Worm (Caenorhabditis elegans): ENCODE results near the gene cone-1.
"Not testable (repeated sequence)": the region's sequence is repeated elsewhere in the genome, so short reads cannot be mapped to it uniquely, and the experiment has no call there.

cone-1 gene

ce11 chrIII:2561410-2561809 lies 31.0 kb downstream of the cone-1 start, which contains the start of gene nhr-239:
Gene nhr-239, plus strand, starts transcription at chrIII:2561710.
- TF ChIP-seq dve-1 (tag; optimal IDR thresholded peaks at IDR 0.05): no peak
- TF ChIP-seq pat-9 (tag; optimal IDR thresholded peaks at IDR 0.05): no peak
- TF ChIP-seq elt-4 (tag; optimal IDR thresholded peaks at IDR 0.05): no peak
- no peak for TF ChIP-seq unc-3 (GFP tag; conservative IDR thresholded peaks at IDR 0.05)
- no peak for TF ChIP-seq unc-3 (tag; optimal IDR thresholded peaks at IDR 0.05)
- no peak for TF ChIP-seq C38D4.7 (GFP tag; optimal IDR thresholded peaks at IDR 0.05)
- no peak for TF ChIP-seq sdc-2 (tag; optimal IDR thresholded peaks at IDR 0.05)
- no peak for TF ChIP-seq rnt-1 (tag; optimal IDR thresholded peaks at IDR 0.05)
- TF ChIP-seq hlh-13 (GFP tag; optimal IDR thresholded peaks at IDR 0.05): no peak
- no peak for TF ChIP-seq ceh-34 (tag; optimal IDR thresholded peaks at IDR 0.05)
- TF ChIP-seq ahr-1 (tag; optimal IDR thresholded peaks at IDR 0.05): no peak
- TF ChIP-seq dmd-4 (tag; optimal IDR thresholded peaks at IDR 0.05; ENCODE audit: borderline replicate concordance): no peak
- TF ChIP-seq Y22D7AL.16 (tag; optimal IDR thresholded peaks at IDR 0.05): no peak
- TF ChIP-seq K09A11.1 (tag; optimal IDR thresholded peaks at IDR 0.05; ENCODE audit: insufficient read depth): no peak
- no peak for TF ChIP-seq ceh-6 (GFP tag; optimal IDR thresholded peaks at IDR 0.05)
- TF ChIP-seq sox-4 (tag; optimal IDR thresholded peaks at IDR 0.05): no peak
- TF ChIP-seq T23F11.4 (GFP tag; optimal IDR thresholded peaks at IDR 0.05): no peak

DNA sequence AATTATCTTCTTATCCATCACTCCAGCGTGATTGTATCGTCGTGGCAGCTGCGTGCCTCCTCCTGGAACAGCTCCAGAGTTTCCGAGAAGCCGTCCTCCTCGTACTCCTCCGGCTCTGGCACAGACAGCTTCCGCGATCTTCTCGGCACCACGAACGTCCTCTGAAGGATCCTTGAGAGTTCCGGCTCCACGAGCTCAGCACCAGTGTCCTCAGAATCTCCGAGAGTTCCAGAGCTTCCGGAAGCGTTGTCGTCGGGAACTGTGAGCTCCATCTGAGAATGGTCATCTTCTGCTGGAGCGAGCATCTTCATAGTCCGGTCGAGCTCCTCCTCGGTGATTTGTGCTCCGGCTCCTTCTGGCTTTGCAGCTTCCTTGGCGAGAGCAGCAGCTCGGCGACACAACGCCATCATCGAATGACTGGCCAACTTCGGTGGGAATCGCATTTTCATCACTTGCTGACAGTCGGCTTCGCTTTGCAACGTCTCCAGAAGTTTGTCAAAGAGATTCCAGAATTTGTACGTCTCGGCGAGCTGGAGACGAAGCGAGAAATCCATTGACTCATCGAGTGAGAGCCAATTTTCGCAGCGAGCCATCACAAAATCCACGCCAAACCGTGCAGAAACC lies 32.7 kb downstream of the cone-1 start:
- TF ChIP-seq eyg-1 (tag; optimal IDR thresholded peaks at IDR 0.05): no peak
- TF ChIP-seq fkh-6 (tag; optimal IDR thresholded peaks at IDR 0.05): no peak
- no peak for TF ChIP-seq syd-9 (tag; optimal IDR thresholded peaks at IDR 0.05)
- TF ChIP-seq ets-4 (tag; optimal IDR thresholded peaks at IDR 0.05): no peak
- no peak for TF ChIP-seq hlh-15 (tag; optimal IDR thresholded peaks at IDR 0.05)
- TF ChIP-seq K02D7.2 (tag; optimal IDR thresholded peaks at IDR 0.05): no peak

ce11 chrIII:2563883-2564282 lies 33.5 kb downstream of the cone-1 start, which contains the start of gene Y54F10AM.11:
Gene Y54F10AM.11, minus strand, starts transcription at chrIII:2563983.
- not testable (repeated sequence) for TF ChIP-seq K09A11.1 (tag; optimal IDR thresholded peaks at IDR 0.05; ENCODE audit: insufficient read depth); ceh-9 (tag; optimal IDR thresholded peaks at IDR 0.05); tbx-2 (tag; optimal IDR thresholded peaks at IDR 0.05)

DNA sequence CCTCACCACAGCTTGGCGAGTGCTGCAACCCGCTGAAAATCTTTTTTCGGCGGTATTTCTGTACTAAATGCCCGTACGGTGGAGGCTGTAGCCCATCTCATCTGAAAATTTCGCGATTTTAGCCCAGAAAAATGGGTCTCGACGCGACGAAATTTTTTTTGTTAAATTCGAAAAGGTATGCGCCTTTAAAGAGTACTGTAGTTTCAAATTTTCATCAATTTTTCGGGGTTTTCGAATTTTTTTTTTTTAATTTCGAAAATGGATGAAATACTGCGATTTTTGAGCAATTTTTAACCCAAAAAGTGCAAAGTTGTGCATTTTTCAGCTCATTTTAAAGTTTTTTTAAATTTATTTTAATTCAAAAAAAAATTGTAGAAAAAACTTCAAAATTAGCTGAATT lies 41.0 kb downstream of the cone-1 start, which contains the start of gene Y54F10AR.2:
Gene Y54F10AR.2 (minus strand): TSS at position 101 of the 400 bp plus-strand sequence.
- no peak for TF ChIP-seq sox-2 (GFP tag; IDR thresholded peaks at IDR 0.05)
- TF ChIP-seq F13H6.1 (tag; optimal IDR thresholded peaks at IDR 0.05): no peak
- no peak for TF ChIP-seq tbx-7 (tag; optimal IDR thresholded peaks at IDR 0.05)
- TF ChIP-seq hlh-30 (tag; optimal IDR thresholded peaks at IDR 0.05; ENCODE audit: insufficient read depth): no peak
- no peak for TF ChIP-seq T23F11.4 (GFP tag; optimal IDR thresholded peaks at IDR 0.05)
- TF ChIP-seq C38D4.7 (GFP tag; optimal IDR thresholded peaks at IDR 0.05): no peak
- TF ChIP-seq npax-4 (tag; optimal IDR thresholded peaks at IDR 0.05): no peak
- no peak for TF ChIP-seq sox-4 (tag; optimal IDR thresholded peaks at IDR 0.05)
- no peak for TF ChIP-seq ceh-6 (GFP tag; optimal IDR thresholded peaks at IDR 0.05)
- TF ChIP-seq ceh-30 (tag; optimal IDR thresholded peaks at IDR 0.05): no peak
- no peak for TF ChIP-seq ztf-16 (tag; optimal IDR thresholded peaks at IDR 0.05)
- no peak for TF ChIP-seq hlh-6 (tag; optimal IDR thresholded peaks at IDR 0.05)
- no peak for TF ChIP-seq ceh-2 (tag; optimal IDR thresholded peaks at IDR 0.05)
- no peak for TF ChIP-seq ceh-48 (tag; optimal IDR thresholded peaks at IDR 0.05)
- no peak for TF ChIP-seq fax-1 (tag; optimal IDR thresholded peaks at IDR 0.05)
- TF ChIP-seq lin-11 (tag; optimal IDR thresholded peaks at IDR 0.05): no peak
- no peak for TF ChIP-seq Y22D7AL.16 (tag; optimal IDR thresholded peaks at IDR 0.05)
- no peak for TF ChIP-seq nhr-232 (tag; optimal IDR thresholded peaks at IDR 0.05)
- no peak for TF ChIP-seq C08G9.2 (tag; optimal IDR thresholded peaks at IDR 0.05)

All from whole organism, late embryonic.